Comparison of ENCODE assay signal across 7 worm cellular contexts in the genomic region with DNA sequence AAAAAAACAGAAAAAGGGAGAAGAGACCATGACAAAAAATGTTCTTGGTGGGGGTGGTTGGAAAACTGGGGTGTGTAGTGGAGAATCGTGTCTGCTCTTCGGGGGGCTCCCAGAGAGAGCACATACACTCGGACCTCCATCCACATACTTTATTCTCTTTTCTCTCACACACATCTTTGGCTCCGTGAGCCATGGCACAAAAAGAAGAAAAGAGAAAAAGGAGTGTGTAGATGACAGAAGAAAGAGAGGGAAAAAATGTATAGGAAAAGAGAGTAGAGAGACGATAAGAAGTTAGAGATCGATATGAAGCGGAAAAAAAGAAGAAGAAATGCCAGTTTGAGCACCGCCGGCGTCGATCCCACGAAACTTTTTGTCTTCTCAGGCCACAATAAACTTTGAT.
TF ChIP-seq lines count a peak whose summit lies in the region.

No protein-coding gene starts in this region.

TF ChIP-seq in whole organism, L1 larva, 84 proteins besides CTCF, POLR2A, EP300 and RAD21 (continues in another document):
- TF ChIP-seq zip-4 (GFP tag; optimal IDR thresholded peaks at IDR 0.05; lab: Kevin White, UChicago) (no peak), nhr-237 (tag; optimal IDR thresholded peaks at IDR 0.05; lab: Kevin White, UChicago) (no peak), nhr-12 (tag; optimal IDR thresholded peaks at IDR 0.05; lab: Kevin White, UChicago) (no peak), nhr-76 (tag; optimal IDR thresholded peaks at IDR 0.05; lab: Kevin White, UChicago) (no peak), nhr-47 (tag; optimal IDR thresholded peaks at IDR 0.05; lab: Kevin White, UChicago) (peak; percentile 29), elt-3 (tag; optimal IDR thresholded peaks at IDR 0.05; lab: Kevin White, UChicago) (no peak), ces-1 (GFP tag; optimal IDR thresholded peaks at IDR 0.05; lab: Kevin White, UChicago) (no peak), efl-3 (GFP tag; optimal IDR thresholded peaks at IDR 0.05; lab: Kevin White, UChicago) (no peak), nhr-71 (tag; optimal IDR thresholded peaks at IDR 0.05; lab: Kevin White, UChicago) (peak; percentile 62), aly-2 (tag; optimal IDR thresholded peaks at IDR 0.05; lab: Kevin White, UChicago) (no peak), ceh-63 (GFP tag; optimal IDR thresholded peaks at IDR 0.05; lab: Kevin White, UChicago) (no peak), efl-1 (optimal IDR thresholded peaks at IDR 0.05; lab: Kevin White, UChicago) (peak; percentile 14 to 28), efl-1 (GFP tag; optimal IDR thresholded peaks at IDR 0.05 in 1 of 2; lab: Kevin White, UChicago) (peak in 1 of 2 experiments; percentile 18)

TF ChIP-seq in whole organism, L2 larva, 48 proteins besides CTCF, POLR2A, EP300 and RAD21 (continues in another document):
- no peak for TF ChIP-seq nhr-237 (tag; optimal IDR thresholded peaks at IDR 0.05; lab: Kevin White, UChicago)
- no peak for TF ChIP-seq sma-3 (GFP tag; optimal IDR thresholded peaks at IDR 0.05; lab: Kevin White, UChicago)
- no peak for TF ChIP-seq aly-2 (tag; optimal IDR thresholded peaks at IDR 0.05; lab: Kevin White, UChicago)
- no peak for TF ChIP-seq mdl-1 (tag; optimal IDR thresholded peaks at IDR 0.05; lab: Kevin White, UChicago)
- TF ChIP-seq F13H6.1 (tag; optimal IDR thresholded peaks at IDR 0.05; lab: Kevin White, UChicago) = peak; percentile 76
- peak; percentile 76 for TF ChIP-seq nhr-129 (tag; optimal IDR thresholded peaks at IDR 0.05; lab: Kevin White, UChicago)
- peak; percentile 72 for TF ChIP-seq unc-55 (GFP tag; optimal IDR thresholded peaks at IDR 0.05; lab: Kevin White, UChicago)
- TF ChIP-seq lsy-2 (tag; optimal IDR thresholded peaks at IDR 0.05; lab: Kevin White, UChicago) = peak; percentile 24 to 54
- no peak for TF ChIP-seq nhr-12 (tag; optimal IDR thresholded peaks at IDR 0.05; lab: Kevin White, UChicago)
- no peak for TF ChIP-seq fos-1 (tag; optimal IDR thresholded peaks at IDR 0.05; lab: Kevin White, UChicago)
- TF ChIP-seq ceh-16 (tag; optimal IDR thresholded peaks at IDR 0.05; lab: Kevin White, UChicago) = no peak
- TF ChIP-seq ztf-4 (tag; optimal IDR thresholded peaks at IDR 0.05; lab: Kevin White, UChicago) = no peak
- no peak for TF ChIP-seq ztf-1 (GFP tag; conservative IDR thresholded peaks at IDR 0.05; lab: Robert Waterston, UW)

TF ChIP-seq in whole organism, L3 larva, 47 proteins besides CTCF, POLR2A, EP300 and RAD21:
- TF ChIP-seq unc-62 (GFP tag; optimal IDR thresholded peaks at IDR 0.05; lab: Kevin White, UChicago) (peak; percentile 15), pqm-1 (tag; optimal IDR thresholded peaks at IDR 0.05; lab: Kevin White, UChicago) (no peak), hmg-11 (tag; optimal IDR thresholded peaks at IDR 0.05; lab: Kevin White, UChicago) (peak; percentile 37), nfya-1 (tag; optimal IDR thresholded peaks at IDR 0.05; lab: Kevin White, UChicago; ENCODE audit: insufficient read depth) (peak; percentile 78), lin-15B (tag; optimal IDR thresholded peaks at IDR 0.05; lab: Kevin White, UChicago) (peak; percentile 21), lin-39 (tag; optimal IDR thresholded peaks at IDR 0.05; lab: Kevin White, UChicago) (peak; percentile 65), aly-2 (tag; optimal IDR thresholded peaks at IDR 0.05; lab: Kevin White, UChicago) (no peak), egl-5 (tag; optimal IDR thresholded peaks at IDR 0.05; lab: Kevin White, UChicago) (peak; percentile 18)

TF ChIP-seq in whole organism, L4 larva, 104 proteins besides CTCF, POLR2A, EP300 and RAD21 (continues in another document):
- TF ChIP-seq tra-1 (GFP tag; IDR thresholded peaks at IDR 0.05; lab: Robert Waterston, UW) = peak; percentile 35; the same call in 1 of the 2 replicates
- TF ChIP-seq nhr-28 (tag; optimal IDR thresholded peaks at IDR 0.05; lab: Kevin White, UChicago) = no peak
- no peak for TF ChIP-seq F26F4.8 (GFP tag; conservative IDR thresholded peaks at IDR 0.05; lab: Robert Waterston, UW)
- TF ChIP-seq php-3 (GFP tag; IDR thresholded peaks at IDR 0.05; lab: Robert Waterston, UW) = no peak
- no peak for TF ChIP-seq ces-1 (GFP tag; optimal IDR thresholded peaks at IDR 0.05; lab: Kevin White, UChicago)
- peak; percentile 77 for TF ChIP-seq mep-1 (tag; optimal IDR thresholded peaks at IDR 0.05; lab: Kevin White, UChicago)
- peak; percentile 62 for TF ChIP-seq ctbp-1 (GFP tag; IDR thresholded peaks at IDR 0.05; lab: Robert Waterston, UW)
- TF ChIP-seq saeg-2 (GFP tag; IDR thresholded peaks at IDR 0.05; lab: Robert Waterston, UW) = no peak
- TF ChIP-seq nhr-11 (tag; optimal IDR thresholded peaks at IDR 0.05; lab: Kevin White, UChicago) = peak; percentile 47
- peak; percentile 25 for TF ChIP-seq rbr-2 (tag; optimal IDR thresholded peaks at IDR 0.05; lab: Kevin White, UChicago)
- TF ChIP-seq ZK337.2 (GFP tag; IDR thresholded peaks at IDR 0.05; lab: Robert Waterston, UW) = 0 out of 2 replicates have a peak, but pooled peaks have one; percentile 12
- peak; percentile 59; the same call in 1 of the 2 replicates for TF ChIP-seq ceh-20 (GFP tag; IDR thresholded peaks at IDR 0.05; lab: Robert Waterston, UW)
- no peak for TF ChIP-seq zfp-3 (GFP tag; conservative IDR thresholded peaks at IDR 0.05; lab: Robert Waterston, UW)
- TF ChIP-seq madf-9 (GFP tag; conservative IDR thresholded peaks at IDR 0.05; lab: Robert Waterston, UW) = no peak

TF ChIP-seq in whole organism, late embryonic, 69 proteins besides CTCF, POLR2A, EP300 and RAD21:
- TF ChIP-seq ceh-19 (GFP tag; optimal IDR thresholded peaks at IDR 0.05; lab: Kevin White, UChicago) (no peak), hlh-6 (tag; optimal IDR thresholded peaks at IDR 0.05; lab: Kevin White, UChicago) (no peak), ceh-18 (tag; optimal IDR thresholded peaks at IDR 0.05; lab: Kevin White, UChicago) (peak; percentile 76), pax-1 (tag; optimal IDR thresholded peaks at IDR 0.05; lab: Kevin White, UChicago) (no peak), nfya-1 (tag; optimal IDR thresholded peaks at IDR 0.05; lab: Kevin White, UChicago) (peak; percentile 36), ceh-2 (tag; optimal IDR thresholded peaks at IDR 0.05; lab: Kevin White, UChicago) (no peak), pha-4 (tag; optimal IDR thresholded peaks at IDR 0.05; lab: Kevin White, UChicago) (no peak), ceh-22 (tag; optimal IDR thresholded peaks at IDR 0.05; lab: Kevin White, UChicago) (no peak)

TF ChIP-seq in whole organism, mixed stage, embryonic, 35 proteins besides CTCF, POLR2A, EP300 and RAD21:
- no peak for TF ChIP-seq nhr-2 (tag; optimal IDR thresholded peaks at IDR 0.05; lab: Kevin White, UChicago)
- no peak for TF ChIP-seq nhr-12 (tag; optimal IDR thresholded peaks at IDR 0.05; lab: Kevin White, UChicago)
- peak; percentile 21 for TF ChIP-seq unc-62 (GFP tag; optimal IDR thresholded peaks at IDR 0.05; lab: Kevin White, UChicago)
- no peak for TF ChIP-seq snpc-4 (tag; optimal IDR thresholded peaks at IDR 0.05; lab: Kevin White, UChicago)
- no peak for TF ChIP-seq sem-2 (GFP tag; optimal IDR thresholded peaks at IDR 0.05; lab: Kevin White, UChicago)
- TF ChIP-seq ceh-83 (GFP tag; optimal IDR thresholded peaks at IDR 0.05; lab: Kevin White, UChicago) = no peak
- no peak for TF ChIP-seq nhr-76 (tag; optimal IDR thresholded peaks at IDR 0.05; lab: Kevin White, UChicago)
- TF ChIP-seq ces-1 (GFP tag; optimal IDR thresholded peaks at IDR 0.05; lab: Kevin White, UChicago) = no peak
- peak; percentile 90 for TF ChIP-seq unc-120 (tag; optimal IDR thresholded peaks at IDR 0.05; lab: Kevin White, UChicago; ENCODE audit: poor library complexity, severe bottlenecking)

TF ChIP-seq in whole organism, young adult, 124 proteins besides CTCF, POLR2A, EP300 and RAD21:
- TF ChIP-seq F52B5.7 (tag; optimal IDR thresholded peaks at IDR 0.05; lab: Kevin White, UChicago) (no peak), hmg-1.2 (GFP tag; IDR thresholded peaks at IDR 0.05; lab: Robert Waterston, UW) (0 out of 2 replicates have a peak, but pooled peaks have one; percentile 17), zfh-2 (GFP tag; conservative IDR thresholded peaks at IDR 0.05; lab: Robert Waterston, UW) (peak; percentile 26; the same call in 1 of the 2 replicates)
